Fruit fly (Drosophila melanogaster) whole organism: ENCODE measurements around the gene RhoGAP16F.

Experiments
- CG8478 ChIP-seq: fragments of >200 bp; optimal IDR thresholded peaks from 2 replicates; lab custom pipeline; 2018; ENCODE audit warnings: inconsistent platforms
- Dll ChIP-seq: fragments of >200 bp; optimal IDR thresholded peaks from 2 replicates; lab custom pipeline; 2017
- EcR ChIP-seq, 2 experiments: fragments of >200 bp; optimal IDR thresholded peaks; 2 replicates each; lab custom pipeline; 2017; ENCODE audit warnings: missing biosample characterization in 2 of 2, missing genetic modification characterization in 2 of 2, missing genetic modification reagents in 2 of 2
- pan ChIP-seq: fragments of >200 bp; optimal IDR thresholded peaks from 2 replicates; lab custom pipeline; 2017
- psq ChIP-seq: fragments of >200 bp; optimal IDR thresholded peaks from 2 replicates; lab custom pipeline; 2017
- usp ChIP-seq: fragments of >200 bp; optimal IDR thresholded peaks from 2 replicates; lab custom pipeline; 2017; ENCODE audit warnings: missing biosample characterization, missing genetic modification characterization, mixed read lengths

DNA sequence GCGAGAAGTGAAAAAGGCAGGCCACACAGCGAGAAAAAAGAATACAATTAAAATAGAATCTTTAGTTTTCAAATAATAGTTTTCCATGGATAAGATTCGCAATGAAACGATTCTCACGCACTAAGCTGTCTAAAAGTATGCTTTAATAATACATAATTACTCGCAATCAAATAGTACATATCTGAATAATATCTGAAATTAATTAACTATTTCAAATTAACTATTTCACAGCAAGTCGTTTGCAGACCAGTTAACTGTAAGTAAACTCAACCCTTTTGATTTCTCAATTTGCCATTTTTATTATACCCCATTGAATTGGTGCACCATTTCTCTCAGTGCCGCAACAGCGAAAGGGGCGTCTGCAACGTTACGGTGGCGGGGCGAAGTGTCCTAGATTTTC, 32.6 kb downstream of the RhoGAP16F start:
- TF ChIP-seq usp (GFP tag; lab: Kevin White, UChicago) (no peak), CG8478 (lab: Kevin White, UChicago) (no peak), psq (no peak), pan (lab: Kevin White, UChicago) (no peak), Dll (lab: Kevin White, UChicago) (no peak), EcR (GFP tag; optimal IDR thresholded peaks at IDR 0.05; lab: Kevin White, UChicago) (no peak)
